Fruit fly (Drosophila melanogaster) whole organism, adult: ENCODE results near the gene capt.

Source experiments
- CG11617 ChIP-seq: fragments of 200-800 bp; sonication (Bioruptor generic); optimal IDR thresholded peaks from 2 replicates; lab custom pipeline; 2017; ENCODE audit warnings: mild to moderate bottlenecking, missing biosample characterization, missing genetic modification reagents, missing genetic modification characterization
- CG12768 ChIP-seq: fragments of 200-800 bp; sonication (Bioruptor generic); optimal IDR thresholded peaks from 2 replicates; lab custom pipeline; 2017; ENCODE audit warnings: missing biosample characterization, missing genetic modification characterization, mild to moderate bottlenecking, moderate library complexity, missing genetic modification reagents
- CG14711 ChIP-seq: fragments of 200-800 bp; sonication (Bioruptor generic); optimal IDR thresholded peaks from 2 replicates; lab custom pipeline; 2018; ENCODE audit warnings: missing biosample characterization, mild to moderate bottlenecking, missing genetic modification characterization, moderate library complexity
- CG1620 ChIP-seq: fragments of 200-800 bp; sonication (Bioruptor generic); optimal IDR thresholded peaks from 2 replicates; lab custom pipeline; 2016; ENCODE audit warnings: missing biosample characterization, missing genetic modification characterization
- CG33017 ChIP-seq: fragments of 200-800 bp; sonication (Bioruptor generic); optimal IDR thresholded peaks from 2 replicates; lab custom pipeline; 2018; ENCODE audit warnings: missing biosample characterization, mild to moderate bottlenecking, missing genetic modification characterization, moderate library complexity
- CG5204 ChIP-seq: fragments of 200-800 bp; sonication (Bioruptor generic); optimal IDR thresholded peaks from 2 replicates; lab custom pipeline; 2016; ENCODE audit warnings: missing biosample characterization, missing genetic modification characterization
- CG7045 ChIP-seq: fragments of 200-800 bp; sonication (Bioruptor generic); optimal IDR thresholded peaks from 2 replicates; lab custom pipeline; 2017; ENCODE audit warnings: missing biosample characterization, mild to moderate bottlenecking, missing genetic modification characterization
- CG7101 ChIP-seq: fragments of 200-800 bp; sonication (Bioruptor generic); optimal IDR thresholded peaks from 2 replicates; lab custom pipeline; 2018; ENCODE audit warnings: missing biosample characterization, mild to moderate bottlenecking, missing genetic modification characterization, moderate library complexity
- Clk ChIP-seq: fragments of 200-800 bp; sonication (Bioruptor generic); optimal IDR thresholded peaks from 2 replicates; lab custom pipeline; 2017; ENCODE audit warnings: missing biosample characterization, missing genetic modification characterization
- Crg-1 ChIP-seq: fragments of 200-800 bp; sonication (Bioruptor generic); optimal IDR thresholded peaks from 2 replicates; lab custom pipeline; 2016; ENCODE audit warnings: missing biosample characterization, missing genetic modification characterization
- Hr96 ChIP-seq: fragments of 200-800 bp; sonication (Bioruptor generic); optimal IDR thresholded peaks from 2 replicates; lab custom pipeline; 2016; ENCODE audit warnings: missing biosample characterization, missing genetic modification characterization
- Mnt ChIP-seq: fragments of 200-800 bp; sonication (Bioruptor generic); optimal IDR thresholded peaks from 2 replicates; lab custom pipeline; 2016; ENCODE audit warnings: missing biosample characterization, mild to moderate bottlenecking, missing genetic modification characterization
- bab1 ChIP-seq: fragments of 200-800 bp; sonication (Bioruptor generic); optimal IDR thresholded peaks from 3 replicates; lab custom pipeline; 2019; ENCODE audit warnings: missing biosample characterization, mild to moderate bottlenecking, missing genetic modification characterization, moderate library complexity
- cic ChIP-seq: fragments of 200-800 bp; sonication (Bioruptor generic); optimal IDR thresholded peaks from 2 replicates; lab custom pipeline; 2017; ENCODE audit warnings: missing biosample characterization, mild to moderate bottlenecking, missing genetic modification characterization, moderate library complexity
- cnc ChIP-seq, 2 experiments: fragments of >200 bp; optimal IDR thresholded peaks; 2 replicates each; lab custom pipeline; 2017
- kay ChIP-seq: fragments of 200-800 bp; sonication (Bioruptor generic); peaks from one replicate; lab custom pipeline; 2016; ENCODE audit warnings: missing biosample characterization, missing genetic modification characterization, borderline replicate concordance
- ovo ChIP-seq: fragments of 200-800 bp; sonication (Bioruptor generic); optimal IDR thresholded peaks from 2 replicates; lab custom pipeline; 2016; ENCODE audit warnings: missing biosample characterization, missing genetic modification characterization
- pad ChIP-seq: fragments of 200-800 bp; sonication (Bioruptor generic); optimal IDR thresholded peaks from 3 replicates; lab custom pipeline; 2017; ENCODE audit warnings: missing biosample characterization, missing genetic modification characterization, mild to moderate bottlenecking, moderate library complexity, missing genetic modification reagents
- tj ChIP-seq: fragments of 200-800 bp; sonication (Bioruptor generic); optimal IDR thresholded peaks from 3 replicates; lab custom pipeline; 2017; ENCODE audit warnings: missing biosample characterization, mild to moderate bottlenecking, missing genetic modification characterization, moderate library complexity
- toe ChIP-seq: fragments of 200-800 bp; sonication (Bioruptor generic); optimal IDR thresholded peaks from 2 replicates; lab custom pipeline; 2016; ENCODE audit warnings: missing biosample characterization, missing genetic modification characterization

The capt gene

dm6 chr2L:1116661-1117322 lies 41.3 kb downstream of the capt start:
- TF ChIP-seq cic (GFP tag; lab: Kevin White, UChicago), result peak; percentile 99
- TF ChIP-seq CG14711 (tag; lab: Kevin White, UChicago), result no peak
- peak; percentile 18 for TF ChIP-seq CG33017 (tag; lab: Kevin White, UChicago)
- TF ChIP-seq CG12768 (GFP tag; lab: Kevin White, UChicago), result peak; percentile 82
- peak; percentile 26 for TF ChIP-seq CG7045 (GFP tag; lab: Kevin White, UChicago)
- TF ChIP-seq Hr96, result peak; percentile 34
- TF ChIP-seq toe (GFP tag; lab: Kevin White, UChicago), result peak; percentile 26
- TF ChIP-seq kay (GFP tag; lab: Kevin White, UChicago), result peak; percentile 97
- peak; percentile 57 for TF ChIP-seq Mnt (GFP tag; lab: Kevin White, UChicago)
- no peak for TF ChIP-seq Clk (GFP tag; lab: Kevin White, UChicago)
- TF ChIP-seq pad (GFP tag; lab: Kevin White, UChicago), result no peak
- TF ChIP-seq ovo, result no peak

DNA sequence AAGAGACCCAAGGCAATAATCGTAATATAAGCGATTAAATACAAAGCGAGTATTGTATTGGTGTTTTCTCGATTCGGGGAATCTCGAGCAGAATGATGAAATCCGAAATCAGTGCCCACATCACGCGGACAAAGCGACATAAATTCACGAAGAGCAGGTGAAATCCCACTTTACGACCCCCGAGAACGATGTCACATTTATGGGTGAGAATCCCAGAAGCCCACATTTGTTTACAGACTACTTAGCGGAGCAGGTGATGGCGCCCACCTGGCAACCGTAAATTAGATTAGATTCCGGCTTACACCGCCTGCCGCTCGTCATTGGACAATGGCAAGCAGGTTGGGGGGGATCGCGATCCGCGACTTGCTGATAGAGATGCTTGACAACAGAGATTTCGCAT lies 43.8 kb downstream of the capt start:
- TF ChIP-seq tj (GFP tag; lab: Kevin White, UChicago), result peak; percentile 8
- TF ChIP-seq Hr96, result no peak
- TF ChIP-seq CG5204, result no peak
- TF ChIP-seq cic (GFP tag; lab: Kevin White, UChicago), result peak; percentile 45
- no peak for TF ChIP-seq bab1 (GFP tag; lab: Kevin White, UChicago)
- TF ChIP-seq Mnt (GFP tag; lab: Kevin White, UChicago), result peak; percentile 2
- no peak for TF ChIP-seq cnc (optimal IDR thresholded peaks at IDR 0.05; lab: Kevin White, UChicago)
- peak; percentile 9 for TF ChIP-seq CG33017 (tag; lab: Kevin White, UChicago)
- TF ChIP-seq CG12768 (GFP tag; lab: Kevin White, UChicago), result peak; percentile 6
- no peak for TF ChIP-seq CG11617 (GFP tag; lab: Kevin White, UChicago)
- peak; percentile 1 for TF ChIP-seq ovo
- peak; percentile 49 for TF ChIP-seq Clk (GFP tag; lab: Kevin White, UChicago)

DNA sequence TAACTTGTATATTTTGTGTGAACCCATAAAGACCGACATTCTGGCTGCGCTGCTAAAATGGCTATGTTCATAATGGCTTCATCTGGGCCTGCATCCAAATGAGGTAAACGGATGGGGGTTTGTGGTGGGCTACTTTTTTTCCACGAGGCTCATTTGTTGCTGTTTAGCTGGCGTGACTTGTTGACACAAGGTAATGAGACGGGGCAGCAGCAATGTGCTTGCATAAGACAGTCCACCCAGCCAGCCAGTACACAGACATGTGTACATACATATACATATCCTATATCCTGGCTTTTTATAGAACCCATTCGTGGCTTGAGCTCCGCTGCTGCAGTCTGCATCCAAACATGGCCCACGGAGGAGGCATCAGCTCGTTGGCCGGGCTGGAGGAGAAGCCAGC lies 45.4 kb downstream of the capt start, which contains the start of gene CG14340:
TSS of gene CG14340 (plus strand) at position 301 of the 400 bp plus-strand sequence.
- TF ChIP-seq cnc (optimal IDR thresholded peaks at IDR 0.05; lab: Kevin White, UChicago) (no peak), toe (GFP tag; lab: Kevin White, UChicago) (no peak), CG5204 (no peak), Crg-1 (no peak), CG7045 (GFP tag; lab: Kevin White, UChicago) (no peak), pad (GFP tag; lab: Kevin White, UChicago) (no peak), CG1620 (GFP tag; lab: Kevin White, UChicago) (no peak), kay (GFP tag; lab: Kevin White, UChicago) (no peak), tj (GFP tag; lab: Kevin White, UChicago) (no peak), Hr96 (no peak)

DNA sequence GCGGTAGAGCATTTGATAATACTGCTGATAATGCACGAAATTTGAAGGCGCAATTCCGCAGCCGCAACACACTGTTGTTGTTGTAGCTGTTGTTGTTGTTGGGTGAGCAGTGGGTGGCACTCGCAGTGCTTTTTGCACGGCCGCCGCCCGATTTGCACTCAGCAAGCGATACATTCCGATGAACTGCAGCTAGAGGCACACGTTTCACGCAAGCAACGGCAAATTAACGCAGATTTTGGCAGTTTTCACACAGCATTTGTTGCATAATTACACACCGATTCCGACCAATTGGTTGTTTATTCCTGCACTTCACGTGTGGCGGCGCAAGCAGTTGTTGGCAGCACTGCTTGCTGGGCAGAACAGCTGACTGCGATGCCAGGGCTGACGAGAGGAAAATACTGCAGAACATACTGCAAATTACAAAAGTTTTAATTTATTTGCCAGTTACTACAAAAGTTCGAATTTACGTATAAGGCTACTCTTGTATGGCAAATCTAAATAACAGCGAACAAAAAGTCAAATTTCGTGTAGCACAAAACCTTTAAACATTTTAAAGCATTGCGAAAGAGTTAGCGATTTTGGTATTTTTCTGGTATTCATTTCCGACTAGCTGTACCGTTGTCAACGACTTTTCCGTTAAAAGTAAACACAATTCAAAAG lies 49.9 kb downstream of the capt start, which contains the start of the genes PolrMT and CG14339:
TSS of gene PolrMT (minus strand) at position 345 of the 660 bp plus-strand sequence.
TSS of gene CG14339 (plus strand) at position 512 of the 660 bp plus-strand sequence.
- peak; percentile 45 for TF ChIP-seq CG11617 (GFP tag; lab: Kevin White, UChicago)
- TF ChIP-seq Crg-1, result peak; percentile 45
- peak; percentile 94 for TF ChIP-seq tj (GFP tag; lab: Kevin White, UChicago)
- TF ChIP-seq Mnt (GFP tag; lab: Kevin White, UChicago), result peak; percentile 97
- TF ChIP-seq kay (GFP tag; lab: Kevin White, UChicago), result no peak
- no peak for TF ChIP-seq Clk (GFP tag; lab: Kevin White, UChicago)
- TF ChIP-seq CG7101 (tag; lab: Kevin White, UChicago), result no peak
- peak; percentile 1 for TF ChIP-seq ovo
- no peak for TF ChIP-seq toe (GFP tag; lab: Kevin White, UChicago)
- TF ChIP-seq pad (GFP tag; lab: Kevin White, UChicago), result no peak
- no peak for TF ChIP-seq CG1620 (GFP tag; lab: Kevin White, UChicago)
- no peak for TF ChIP-seq Hr96
- peak; percentile 21 for TF ChIP-seq CG12768 (GFP tag; lab: Kevin White, UChicago)
- TF ChIP-seq cnc (optimal IDR thresholded peaks at IDR 0.05; lab: Kevin White, UChicago), result no peak
- TF ChIP-seq CG33017 (tag; lab: Kevin White, UChicago), result peak; percentile 9
- TF ChIP-seq CG5204, result no peak
- TF ChIP-seq cic (GFP tag; lab: Kevin White, UChicago), result peak; percentile 42
- TF ChIP-seq bab1 (GFP tag; lab: Kevin White, UChicago), result peak; percentile 45
- no peak for TF ChIP-seq CG14711 (tag; lab: Kevin White, UChicago)
- TF ChIP-seq CG7045 (GFP tag; lab: Kevin White, UChicago), result no peak

DNA sequence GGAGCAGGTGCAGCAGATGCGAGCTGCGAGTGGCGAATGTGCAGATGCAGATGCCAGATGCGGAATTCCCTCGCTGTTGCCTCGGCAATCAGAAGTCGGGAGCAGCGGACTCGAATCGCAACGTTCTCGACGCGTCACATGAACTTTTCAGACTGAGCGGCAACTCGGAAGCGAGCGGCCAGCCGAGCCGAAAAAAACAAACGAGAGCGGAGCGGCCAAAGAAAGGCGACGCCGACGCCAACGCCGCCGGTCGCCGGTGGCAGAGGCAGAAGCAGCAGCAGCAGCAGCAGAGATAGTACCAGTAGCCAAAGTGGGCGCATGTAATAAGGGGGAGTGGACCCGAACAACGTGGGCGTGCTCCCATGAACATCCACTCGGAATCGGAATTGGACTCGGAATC lies 55.7 kb downstream of the capt start, which contains the start of gene CG4629:
TSS of gene CG4629 (minus strand) at position 156 of the 400 bp plus-strand sequence.
- peak; percentile 70 for TF ChIP-seq pad (GFP tag; lab: Kevin White, UChicago)
- TF ChIP-seq kay (GFP tag; lab: Kevin White, UChicago), result no peak
- TF ChIP-seq cnc (optimal IDR thresholded peaks at IDR 0.05; lab: Kevin White, UChicago), result no peak
- TF ChIP-seq CG12768 (GFP tag; lab: Kevin White, UChicago), result peak; percentile 44
- TF ChIP-seq CG7101 (tag; lab: Kevin White, UChicago), result no peak
- peak; percentile 29 for TF ChIP-seq CG33017 (tag; lab: Kevin White, UChicago)
- no peak for TF ChIP-seq bab1 (GFP tag; lab: Kevin White, UChicago)
- TF ChIP-seq Mnt (GFP tag; lab: Kevin White, UChicago), result peak; percentile 72
- TF ChIP-seq cic (GFP tag; lab: Kevin White, UChicago), result peak; percentile 33
- TF ChIP-seq CG1620 (GFP tag; lab: Kevin White, UChicago), result no peak
- peak; percentile 2 for TF ChIP-seq CG11617 (GFP tag; lab: Kevin White, UChicago)
- peak; percentile 6 for TF ChIP-seq tj (GFP tag; lab: Kevin White, UChicago)
- no peak for TF ChIP-seq CG14711 (tag; lab: Kevin White, UChicago)
- no peak for TF ChIP-seq CG5204
- no peak for TF ChIP-seq Clk (GFP tag; lab: Kevin White, UChicago)
- TF ChIP-seq CG7045 (GFP tag; lab: Kevin White, UChicago), result no peak
- no peak for TF ChIP-seq ovo
- peak; percentile 6 for TF ChIP-seq Hr96
- TF ChIP-seq Crg-1, result no peak
- TF ChIP-seq toe (GFP tag; lab: Kevin White, UChicago), result no peak
